Worm (Caenorhabditis elegans): ENCODE measurements around the gene ZK1127.5.

Gene ZK1127.5

ce11 chrII:7024897-7025852, 25.3 kb upstream of the ZK1127.5 start, which contains the start of gene znf-598 (continued):
- TF ChIP-seq elt-2 (tag; optimal IDR thresholded peaks at IDR 0.05) (peak; percentile 10), sox-4 (tag; optimal IDR thresholded peaks at IDR 0.05) (no peak)

ce11 chrII:7029524-7029923, 20.9 kb upstream of the ZK1127.5 start:
- TF ChIP-seq ceh-90 (tag; optimal IDR thresholded peaks at IDR 0.05) = no peak
- no peak for TF ChIP-seq elt-2 (tag; optimal IDR thresholded peaks at IDR 0.05)
- no peak for TF ChIP-seq efl-1 (optimal IDR thresholded peaks at IDR 0.05)
- TF ChIP-seq efl-1 (GFP tag; optimal IDR thresholded peaks at IDR 0.05 in 1 of 2) = peak in 1 of 2 experiments; percentile 79

- TF ChIP-seq nhr-20 (tag; optimal IDR thresholded peaks at IDR 0.05) = peak; percentile 17
- no peak for TF ChIP-seq ces-1 (GFP tag; optimal IDR thresholded peaks at IDR 0.05)
- no peak for TF ChIP-seq efl-1 (optimal IDR thresholded peaks at IDR 0.05)
- TF ChIP-seq efl-1 (GFP tag; optimal IDR thresholded peaks at IDR 0.05 in 1 of 2) = peak in 1 of 2 experiments; percentile 22
- TF ChIP-seq mab-9 (GFP tag; IDR thresholded peaks at IDR 0.05) = no peak
- TF ChIP-seq lin-35 (GFP tag; optimal IDR thresholded peaks at IDR 0.05) = peak in 1 of 2 experiments; percentile 36
- no peak for TF ChIP-seq hlh-17 (GFP tag; optimal IDR thresholded peaks at IDR 0.05; ENCODE audit: borderline replicate concordance)
- no peak for TF ChIP-seq F16B12.6 (tag; optimal IDR thresholded peaks at IDR 0.05)
- TF ChIP-seq dsc-1 (tag; optimal IDR thresholded peaks at IDR 0.05) = no peak
- TF ChIP-seq unc-62 (GFP tag; optimal IDR thresholded peaks at IDR 0.05) = no peak
- TF ChIP-seq unc-86 (tag; optimal IDR thresholded peaks at IDR 0.05) = no peak
- no peak for TF ChIP-seq vab-15 (tag; optimal IDR thresholded peaks at IDR 0.05)
- no peak for TF ChIP-seq elt-3 (tag; optimal IDR thresholded peaks at IDR 0.05)
- TF ChIP-seq efl-3 (GFP tag; optimal IDR thresholded peaks at IDR 0.05) = no peak
- no peak for TF ChIP-seq nhr-85 (tag)
- TF ChIP-seq nhr-237 (tag; optimal IDR thresholded peaks at IDR 0.05) = no peak
- TF ChIP-seq pag-3 (tag; optimal IDR thresholded peaks at IDR 0.05; ENCODE audit: borderline replicate concordance, insufficient read depth) = no peak
- TF ChIP-seq fos-1 (tag; optimal IDR thresholded peaks at IDR 0.05) = no peak
- TF ChIP-seq lin-14 (GFP tag; optimal IDR thresholded peaks at IDR 0.05) = no peak
- no peak for TF ChIP-seq nhr-47 (tag; optimal IDR thresholded peaks at IDR 0.05)
- TF ChIP-seq snpc-4 (tag; optimal IDR thresholded peaks at IDR 0.05) = no peak
- peak; percentile 61 for TF ChIP-seq elt-2 (tag; optimal IDR thresholded peaks at IDR 0.05)
- TF ChIP-seq ceh-88 (GFP tag; IDR thresholded peaks at IDR 0.05) = no peak
- TF ChIP-seq nhr-90 (tag; optimal IDR thresholded peaks at IDR 0.05; ENCODE audit: poor library complexity) = no peak
- TF ChIP-seq hpl-2 (GFP tag; optimal IDR thresholded peaks at IDR 0.05) = no peak
- no peak for TF ChIP-seq nhr-84 (tag; optimal IDR thresholded peaks at IDR 0.05)
- TF ChIP-seq sptf-1 (tag; optimal IDR thresholded peaks at IDR 0.05) = no peak
- no peak for TF ChIP-seq fkh-10 (GFP tag; optimal IDR thresholded peaks at IDR 0.05)
- TF ChIP-seq fkh-4 (tag; optimal IDR thresholded peaks at IDR 0.05; ENCODE audit: borderline replicate concordance) = no peak
- TF ChIP-seq sup-37 (GFP tag; optimal IDR thresholded peaks at IDR 0.05) = no peak
- TF ChIP-seq dpl-1 (GFP tag; optimal IDR thresholded peaks at IDR 0.05) = no peak
- TF ChIP-seq swsn-7 (tag; optimal IDR thresholded peaks at IDR 0.05) = no peak
- TF ChIP-seq nhr-71 (tag; optimal IDR thresholded peaks at IDR 0.05) = no peak
- no peak for TF ChIP-seq nhr-11 (tag; optimal IDR thresholded peaks at IDR 0.05)
- no peak for TF ChIP-seq egl-13 (tag; optimal IDR thresholded peaks at IDR 0.05)
- TF ChIP-seq egl-27 (tag; optimal IDR thresholded peaks at IDR 0.05) = no peak
- TF ChIP-seq lsy-2 (tag; optimal IDR thresholded peaks at IDR 0.05) = peak in 1 of 2 experiments; percentile 6
- peak; percentile 33 for TF ChIP-seq blmp-1 (tag; optimal IDR thresholded peaks at IDR 0.05)
Observed at ce11 chrII:7031137-7031697, 19.3 kb upstream of the ZK1127.5 start.

Data from whole organism, L1 larva.